Fruit fly (Drosophila melanogaster): ENCODE data around the gene Teh2.

- TF ChIP-seq CG14655 (GFP tag; optimal IDR thresholded peaks at IDR 0.05) (no peak), CG8301 (tag; optimal IDR thresholded peaks at IDR 0.05) (no peak), CG12605 (GFP tag; IDR thresholded peaks at IDR 0.05) (no peak), Snoo (tag; optimal IDR thresholded peaks at IDR 0.05) (no peak), CG10348 (GFP tag; IDR thresholded peaks at IDR 0.05) (no peak), CG32121 (GFP tag; IDR thresholded peaks at IDR 0.05) (no peak)
Measured at dm6 chr3L:4212815-4213214, 25.0 kb upstream of the Teh2 start, which contains the start of gene Cpr64Ac.

All from whole organism, pupa.